Worm (Caenorhabditis elegans): Measurements from ENCODE around the gene C14B4.2.

DNA sequence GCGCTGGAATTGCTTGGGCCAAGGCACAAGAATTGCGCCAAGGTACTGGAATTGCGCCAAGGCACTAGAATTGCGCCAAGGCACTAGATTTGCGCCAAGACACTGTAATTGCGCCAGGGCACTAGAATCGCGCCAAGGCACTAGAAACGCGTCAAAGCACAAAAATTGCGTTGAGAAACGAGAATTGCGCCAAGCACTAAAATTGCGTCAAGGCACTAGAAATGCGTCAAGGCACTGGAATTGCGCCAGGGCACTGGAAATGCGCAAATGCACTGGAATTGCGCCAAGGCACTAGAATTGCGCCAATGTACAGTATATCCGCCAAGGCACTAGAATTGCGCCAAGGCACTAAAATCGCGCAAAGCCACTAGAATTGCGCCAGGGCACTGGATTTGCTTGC lies 9.3 kb upstream of the C14B4.2 start:
- TF ChIP-seq cog-1 (tag; optimal IDR thresholded peaks at IDR 0.05) (no peak), ztf-29 (GFP tag; IDR thresholded peaks at IDR 0.05) (no peak), flt-1 (GFP tag; IDR thresholded peaks at IDR 0.05) (no peak), ztf-23 (GFP tag; IDR thresholded peaks at IDR 0.05) (no peak), ref-1 (GFP tag; conservative IDR thresholded peaks at IDR 0.05) (no peak), klf-2 (GFP tag; conservative IDR thresholded peaks at IDR 0.05) (no peak)

Measured in whole organism, midembryonic.